Worm (Caenorhabditis elegans): ENCODE measurements around the gene nmur-3.

Gene nmur-3

DNA sequence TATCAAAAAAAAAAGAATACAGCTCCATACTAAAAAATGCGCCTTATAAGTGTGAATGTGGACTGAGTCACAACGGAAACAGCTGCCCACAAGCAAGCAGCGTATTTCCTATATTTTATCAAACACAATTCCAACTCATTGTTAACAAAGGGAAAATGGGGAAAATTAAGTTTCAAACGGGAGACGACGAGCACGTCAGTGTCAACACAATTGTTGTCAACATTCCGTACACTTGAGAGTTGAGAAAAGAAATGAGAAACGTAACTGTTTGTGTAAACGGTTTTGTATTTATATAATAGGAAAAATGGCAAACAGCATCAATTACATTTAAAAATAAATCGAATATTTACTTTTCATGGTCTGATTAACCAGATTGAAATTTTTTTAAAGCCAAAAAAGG, 26.7 kb upstream of the nmur-3 start:
- TF ChIP-seq elt-2 (tag; optimal IDR thresholded peaks at IDR 0.05) (no peak), ceh-14 (tag; optimal IDR thresholded peaks at IDR 0.05) (no peak), odd-2 (tag; optimal IDR thresholded peaks at IDR 0.05) (no peak), ceh-18 (tag; optimal IDR thresholded peaks at IDR 0.05) (no peak), T23F11.4 (GFP tag; optimal IDR thresholded peaks at IDR 0.05) (no peak), C08G9.2 (tag; optimal IDR thresholded peaks at IDR 0.05) (no peak), K02D7.2 (tag; optimal IDR thresholded peaks at IDR 0.05) (no peak), ceh-2 (tag; optimal IDR thresholded peaks at IDR 0.05) (no peak), ceh-34 (tag; optimal IDR thresholded peaks at IDR 0.05) (no peak), fkh-6 (tag; optimal IDR thresholded peaks at IDR 0.05) (no peak), zip-5 (tag; optimal IDR thresholded peaks at IDR 0.05) (no peak), ceh-45 (GFP tag; IDR thresholded peaks at IDR 0.05) (no peak)

DNA sequence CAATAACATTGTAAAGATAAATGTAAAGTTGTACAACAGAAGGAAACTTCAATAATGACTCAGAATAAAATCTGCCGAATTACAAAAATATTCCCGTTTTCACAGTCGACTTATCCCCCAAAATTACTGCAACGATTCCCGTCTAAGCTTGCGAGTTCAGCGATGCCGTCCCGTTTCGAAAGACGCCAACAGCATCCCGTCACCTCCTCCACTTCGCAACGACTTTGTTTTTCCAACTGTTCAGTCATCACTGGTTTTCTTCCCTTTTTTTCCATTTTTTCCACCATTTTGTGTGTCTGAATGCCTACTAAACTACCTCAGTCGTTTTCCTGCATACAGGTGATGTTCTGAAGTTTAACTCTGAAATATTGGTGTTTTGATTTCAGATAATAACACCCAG, 25.7 kb upstream of the nmur-3 start, which contains the start of gene F15A8.1:
Gene F15A8.1, plus strand, starts transcription at position 301 of the 400 bp plus-strand sequence.
- TF ChIP-seq K09A11.1 (tag; optimal IDR thresholded peaks at IDR 0.05; ENCODE audit: insufficient read depth) (no peak), ceh-19 (GFP tag; optimal IDR thresholded peaks at IDR 0.05) (no peak), sox-2 (GFP tag; IDR thresholded peaks at IDR 0.05) (no peak), nfya-1 (tag; optimal IDR thresholded peaks at IDR 0.05) (no peak), ceh-30 (tag; optimal IDR thresholded peaks at IDR 0.05) (no peak), tbx-2 (tag; optimal IDR thresholded peaks at IDR 0.05) (no peak)

DNA sequence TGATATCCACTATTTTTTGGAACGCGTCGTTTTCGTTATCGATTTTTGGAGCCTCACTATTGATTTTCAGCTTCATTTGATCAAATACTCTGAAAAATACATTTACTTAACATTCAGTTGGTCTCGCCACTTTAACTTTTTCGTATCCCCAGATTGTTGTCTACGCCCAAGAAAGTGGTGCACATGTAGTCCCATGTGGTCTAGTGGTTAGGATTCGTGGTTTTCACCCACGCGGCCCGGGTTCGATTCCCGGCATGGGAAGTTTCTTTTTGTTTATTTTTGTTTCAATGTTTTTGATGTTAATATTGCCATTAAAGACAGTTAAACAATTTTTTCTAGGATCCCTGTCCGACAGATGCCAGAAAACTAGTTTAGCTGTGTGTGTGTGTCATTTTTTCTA, 22.2 kb upstream of the nmur-3 start:
- no peak for TF ChIP-seq pat-9 (tag; optimal IDR thresholded peaks at IDR 0.05)
- TF ChIP-seq ttx-3 (tag; optimal IDR thresholded peaks at IDR 0.05) = peak; percentile 53
- peak; percentile 56 for TF ChIP-seq hlh-13 (GFP tag; optimal IDR thresholded peaks at IDR 0.05)
- TF ChIP-seq nhr-11 (tag; optimal IDR thresholded peaks at IDR 0.05) = no peak
- no peak for TF ChIP-seq eyg-1 (tag; optimal IDR thresholded peaks at IDR 0.05)
- peak; percentile 55 for TF ChIP-seq hlh-8 (tag; optimal IDR thresholded peaks at IDR 0.05)
- peak; percentile 59 for TF ChIP-seq Y22D7AL.16 (tag; optimal IDR thresholded peaks at IDR 0.05)
- TF ChIP-seq ceh-6 (GFP tag; optimal IDR thresholded peaks at IDR 0.05) = peak; percentile 72
- no peak for TF ChIP-seq ceh-18 (tag; optimal IDR thresholded peaks at IDR 0.05)
- TF ChIP-seq ceh-24 (tag; optimal IDR thresholded peaks at IDR 0.05) = no peak
- TF ChIP-seq unc-42 (tag; optimal IDR thresholded peaks at IDR 0.05) = no peak
- no peak for TF ChIP-seq unc-55 (GFP tag; optimal IDR thresholded peaks at IDR 0.05)
- no peak for TF ChIP-seq odd-2 (tag; optimal IDR thresholded peaks at IDR 0.05)
- peak; percentile 66 for TF ChIP-seq sox-4 (tag; optimal IDR thresholded peaks at IDR 0.05)
- TF ChIP-seq K09A11.1 (tag; optimal IDR thresholded peaks at IDR 0.05; ENCODE audit: insufficient read depth) = peak; percentile 57
- peak; percentile 69 for TF ChIP-seq C38D4.7 (GFP tag; optimal IDR thresholded peaks at IDR 0.05)
- TF ChIP-seq pqm-1 (tag; optimal IDR thresholded peaks at IDR 0.05) = no peak
- TF ChIP-seq ama-1 (optimal IDR thresholded peaks at IDR 0.05) = no peak
- no peak for TF ChIP-seq pros-1 (tag; optimal IDR thresholded peaks at IDR 0.05)
- no peak for TF ChIP-seq mec-3 (tag; optimal IDR thresholded peaks at IDR 0.05; ENCODE audit: borderline replicate concordance)
- TF ChIP-seq ceh-19 (GFP tag; optimal IDR thresholded peaks at IDR 0.05) = peak; percentile 65
- no peak for TF ChIP-seq lim-6 (tag; optimal IDR thresholded peaks at IDR 0.05)
- TF ChIP-seq ceh-14 (tag; optimal IDR thresholded peaks at IDR 0.05) = peak; percentile 25
- peak; percentile 51 for TF ChIP-seq ceh-48 (tag; optimal IDR thresholded peaks at IDR 0.05)
- peak; percentile 28 for TF ChIP-seq npax-4 (tag; optimal IDR thresholded peaks at IDR 0.05)
- TF ChIP-seq pax-1 (tag; optimal IDR thresholded peaks at IDR 0.05) = no peak
- no peak for TF ChIP-seq tbx-7 (tag; optimal IDR thresholded peaks at IDR 0.05)
- TF ChIP-seq ceh-34 (tag; optimal IDR thresholded peaks at IDR 0.05) = peak; percentile 44
- TF ChIP-seq K02D7.2 (tag; optimal IDR thresholded peaks at IDR 0.05) = peak; percentile 55
- TF ChIP-seq nfya-1 (tag; optimal IDR thresholded peaks at IDR 0.05) = no peak
- TF ChIP-seq dve-1 (tag; optimal IDR thresholded peaks at IDR 0.05) = peak; percentile 28
- peak; percentile 49 for TF ChIP-seq fkh-6 (tag; optimal IDR thresholded peaks at IDR 0.05)
- no peak for TF ChIP-seq fkh-10 (GFP tag; optimal IDR thresholded peaks at IDR 0.05)
- peak; percentile 55 for TF ChIP-seq che-1 (tag; optimal IDR thresholded peaks at IDR 0.05)
- TF ChIP-seq sdc-2 (tag; optimal IDR thresholded peaks at IDR 0.05) = peak; percentile 79
- no peak for TF ChIP-seq elt-4 (tag; optimal IDR thresholded peaks at IDR 0.05)
- TF ChIP-seq ceh-45 (GFP tag; IDR thresholded peaks at IDR 0.05) = peak; percentile 62
- peak; percentile 70 for TF ChIP-seq syd-9 (tag; optimal IDR thresholded peaks at IDR 0.05)
- TF ChIP-seq hlh-30 (tag; optimal IDR thresholded peaks at IDR 0.05; ENCODE audit: insufficient read depth) = peak; percentile 40
- TF ChIP-seq madf-2 (tag; optimal IDR thresholded peaks at IDR 0.05) = peak; percentile 67
